Fruit fly (Drosophila melanogaster) S2 (cell line): ENCODE data around the gene Acph-1.

ENCODE experiments used
- CG8478 ChIP-seq: fragments of >200 bp; optimal IDR thresholded peaks from 2 replicates; lab custom pipeline; 2018
- CTCF ChIP-seq, 2 experiments: fragments of >200 bp; optimal IDR thresholded peaks; 2 replicates each; lab custom pipeline; 2018

- TF ChIP-seq CG8478 (lab: Kevin White, UChicago) (no peak), CTCF (optimal IDR thresholded peaks at IDR 0.05; lab: Kevin White, UChicago) (no peak)
Measured at dm6 chr3R:29995035-29995434, 1.8 kb upstream of the Acph-1 start, which contains the start of the genes CG7903 and Sas-6.
